Fruit fly (Drosophila melanogaster): Measurements from ENCODE around the gene pon.

dm6 chrX:4627160-4627559, 9.0 kb upstream of the pon start:
- TF ChIP-seq ttk (optimal IDR thresholded peaks at IDR 0.05) = no peak
- no peak for TF ChIP-seq psq (optimal IDR thresholded peaks at IDR 0.05)
- TF ChIP-seq h (optimal IDR thresholded peaks at IDR 0.05) = no peak
- no peak for TF ChIP-seq insv (optimal IDR thresholded peaks at IDR 0.05)
